Fruit fly (Drosophila melanogaster): ENCODE data around the gene CG5412.

Gene CG5412

dm6 chr3R:20550632-20551486 lies 26.0 kb upstream of the CG5412 start (continued):
- TF ChIP-seq stwl (tag; optimal IDR thresholded peaks at IDR 0.05) (peak; percentile 29), CG18262 (tag; optimal IDR thresholded peaks at IDR 0.05) (no peak), CG31365 (tag; optimal IDR thresholded peaks at IDR 0.05) (peak; percentile 78), Ets97D (GFP tag; optimal IDR thresholded peaks at IDR 0.05) (no peak), CG15479 (GFP tag; optimal IDR thresholded peaks at IDR 0.05) (peak; percentile 95), Med (GFP tag) (peak; percentile 94), sna (GFP tag; IDR thresholded peaks at IDR 0.05; ENCODE audit: partially characterized antibody) (peak; percentile 76), wor (GFP tag; IDR thresholded peaks at IDR 0.05) (no peak), HLH3B (GFP tag; IDR thresholded peaks at IDR 0.05) (peak; percentile 70; the same call in 1 of the 2 replicates), ewg (GFP tag; optimal IDR thresholded peaks at IDR 0.05) (no peak), CG9817 (tag; optimal IDR thresholded peaks at IDR 0.05) (peak; percentile 49), Stat92E (GFP tag; optimal IDR thresholded peaks at IDR 0.05) (no peak), jing (GFP tag; optimal IDR thresholded peaks at IDR 0.05) (no peak), CG7963 (GFP tag; IDR thresholded peaks at IDR 0.05; ENCODE audit: partially characterized antibody) (peak; percentile 96), CG31441 (GFP tag; IDR thresholded peaks at IDR 0.05) (no peak; the same call in 1 of the 2 replicates), ham (GFP tag; IDR thresholded peaks at IDR 0.05) (no peak), CG17359 (tag; optimal IDR thresholded peaks at IDR 0.05) (peak; percentile 73), MTF-1 (GFP tag; optimal IDR thresholded peaks at IDR 0.05; ENCODE audit: borderline replicate concordance) (peak; percentile 96), unpg (GFP tag; optimal IDR thresholded peaks at IDR 0.05) (peak; percentile 73), CG4328 (GFP tag; optimal IDR thresholded peaks at IDR 0.05) (peak; percentile 90), ken (GFP tag; IDR thresholded peaks at IDR 0.05) (no peak), nerfin-1 (tag; optimal IDR thresholded peaks at IDR 0.05) (peak; percentile 75), CG17802 (tag; optimal IDR thresholded peaks at IDR 0.05) (peak; percentile 47), CG14050 (GFP tag; IDR thresholded peaks at IDR 0.05) (peak; percentile 22; the same call in 1 of the 3 replicates), Sry-δ (GFP tag; optimal IDR thresholded peaks at IDR 0.05) (peak; percentile 91), onecut (GFP tag; IDR thresholded peaks at IDR 0.05) (peak; percentile 79), Hr78 (GFP tag; optimal IDR thresholded peaks at IDR 0.05) (no peak), ranshi (GFP tag; IDR thresholded peaks at IDR 0.05) (peak; percentile 44; the same call in 1 of the 2 replicates), hb (GFP tag; IDR thresholded peaks at IDR 0.05; ENCODE audit: partially characterized antibody) (peak; percentile 96), CG18619 (GFP tag; optimal IDR thresholded peaks at IDR 0.05) (peak; percentile 50), cato (GFP tag; optimal IDR thresholded peaks at IDR 0.05; ENCODE audit: borderline replicate concordance) (no peak), gt (GFP tag; IDR thresholded peaks at IDR 0.05) (no peak), CG5180 (GFP tag; optimal IDR thresholded peaks at IDR 0.05) (peak; percentile 90), btn (GFP tag; optimal IDR thresholded peaks at IDR 0.05) (peak; percentile 49), CG11456 (GFP tag; IDR thresholded peaks at IDR 0.05) (peak; percentile 52; the same call in 2 of the 3 replicates), mirr (GFP tag; optimal IDR thresholded peaks at IDR 0.05) (peak; percentile 95), CG10462 (GFP tag; optimal IDR thresholded peaks at IDR 0.05) (peak; percentile 30), Dp (GFP tag; optimal IDR thresholded peaks at IDR 0.05) (peak; percentile 53), CG1529 (GFP tag; optimal IDR thresholded peaks at IDR 0.05) (peak; percentile 86), CG9437 (GFP tag; optimal IDR thresholded peaks at IDR 0.05) (no peak), Nf-YB (GFP tag; optimal IDR thresholded peaks at IDR 0.05) (peak; percentile 65), Nf-YC (tag; optimal IDR thresholded peaks at IDR 0.05) (no peak), CG8765 (GFP tag; IDR thresholded peaks at IDR 0.05) (no peak), CG34224 (GFP tag; IDR thresholded peaks at IDR 0.05; ENCODE audit: partially characterized antibody) (peak; percentile 90), p53 (GFP tag; optimal IDR thresholded peaks at IDR 0.05) (no peak), zen2 (GFP tag; IDR thresholded peaks at IDR 0.05; ENCODE audit: partially characterized antibody) (peak; percentile 95), CG2889 (GFP tag; IDR thresholded peaks at IDR 0.05) (0 out of 3 replicates have a peak, but pooled peaks have one; percentile 41)

Data from whole organism, embryonic.